Fruit fly (Drosophila melanogaster) whole organism, wandering third instar larva: ENCODE results near the gene CG6028.

Experiments used
- HLH106 ChIP-seq: fragments of 200-800 bp; optimal IDR thresholded peaks from 3 replicates; lab custom pipeline; 2019; ENCODE audit warnings: missing biosample characterization, mild to moderate bottlenecking, missing genetic modification characterization, moderate library complexity
- Hr78 ChIP-seq: fragments of >200 bp; optimal IDR thresholded peaks from 2 replicates; lab custom pipeline; 2017; ENCODE audit warnings: missing biosample characterization, missing genetic modification characterization
- Sp1 ChIP-seq: fragments of 200-800 bp; sonication (Bioruptor generic); optimal IDR thresholded peaks from 3 replicates; lab custom pipeline; 2019; ENCODE audit warnings: missing biosample characterization, mild to moderate bottlenecking, missing genetic modification characterization, moderate library complexity
- lola ChIP-seq: fragments of >200 bp; optimal IDR thresholded peaks from 2 replicates; lab custom pipeline; 2017; ENCODE audit warnings: missing biosample characterization, missing genetic modification characterization
- pan ChIP-seq: fragments of >200 bp; optimal IDR thresholded peaks from 2 replicates; lab custom pipeline; 2017
- psq ChIP-seq: fragments of 200-800 bp; sonication (Bioruptor generic); optimal IDR thresholded peaks from 3 replicates; lab custom pipeline; 2017; ENCODE audit warnings: missing biosample characterization, mild to moderate bottlenecking, missing genetic modification characterization, moderate library complexity
- sage ChIP-seq: fragments of 200-800 bp; sonication (Bioruptor generic); optimal IDR thresholded peaks from 2 replicates; lab custom pipeline; 2016; ENCODE audit warnings: missing biosample characterization, mild to moderate bottlenecking, missing genetic modification characterization
- tai ChIP-seq: sonication (Bioruptor generic); optimal IDR thresholded peaks from 2 replicates; lab custom pipeline; 2016; ENCODE audit warnings: missing biosample characterization, missing genetic modification characterization

- TF ChIP-seq lola (no peak), Sp1 (GFP tag; lab: Kevin White, UChicago) (no peak), Hr78 (GFP tag; lab: Kevin White, UChicago) (no peak), tai (GFP tag; lab: Kevin White, UChicago) (no peak), sage (GFP tag; lab: Kevin White, UChicago) (no peak), HLH106 (no peak), pan (lab: Kevin White, UChicago) (no peak), psq (GFP tag; lab: Kevin White, UChicago) (no peak)
Measured at dm6 chr3R:22034160-22034742, 8.9 kb upstream of the CG6028 start, which contains the start of the genes CG45099, CG6015, pit and Fadd.
